Worm (Caenorhabditis elegans): ENCODE results near the gene ZK546.4.
"Not testable (repeated sequence)": the region's sequence is repeated elsewhere in the genome, so short reads cannot be mapped to it uniquely, and the experiment has no call there.

ZK546.4 gene

ce11 chrII:4925198-4925764 lies 12.6 kb upstream of the ZK546.4 start, which contains the start of gene aagr-2:
Gene aagr-2, minus strand, starts transcription at chrII:4925248.
- TF ChIP-seq elt-2 (tag; optimal IDR thresholded peaks at IDR 0.05) (peak; percentile 99), T23F11.4 (GFP tag; optimal IDR thresholded peaks at IDR 0.05) (no peak)

- TF ChIP-seq pag-3 (tag; optimal IDR thresholded peaks at IDR 0.05; ENCODE audit: borderline replicate concordance) (no peak), eyg-1 (tag; optimal IDR thresholded peaks at IDR 0.05) (no peak), ceh-24 (tag; optimal IDR thresholded peaks at IDR 0.05) (no peak), ztf-16 (tag; optimal IDR thresholded peaks at IDR 0.05) (no peak), che-1 (tag; optimal IDR thresholded peaks at IDR 0.05) (no peak), fkh-6 (tag; optimal IDR thresholded peaks at IDR 0.05) (no peak), F13H6.1 (tag; optimal IDR thresholded peaks at IDR 0.05) (no peak), unc-42 (tag; optimal IDR thresholded peaks at IDR 0.05) (no peak), ceh-19 (GFP tag; optimal IDR thresholded peaks at IDR 0.05) (no peak), pros-1 (tag; optimal IDR thresholded peaks at IDR 0.05) (no peak), Y22D7AL.16 (tag; optimal IDR thresholded peaks at IDR 0.05) (no peak), syd-9 (tag; optimal IDR thresholded peaks at IDR 0.05) (no peak), nhr-232 (tag; optimal IDR thresholded peaks at IDR 0.05) (no peak), pax-1 (tag; optimal IDR thresholded peaks at IDR 0.05) (no peak), fkh-10 (GFP tag; optimal IDR thresholded peaks at IDR 0.05) (no peak)
Measured at ce11 chrII:4931286-4931685, 6.6 kb upstream of the ZK546.4 start.

- not testable (repeated sequence) for TF ChIP-seq dmd-4 (tag; optimal IDR thresholded peaks at IDR 0.05; ENCODE audit: borderline replicate concordance); gmeb-2 (tag; optimal IDR thresholded peaks at IDR 0.05); Y22D7AL.16 (tag; optimal IDR thresholded peaks at IDR 0.05)
Measured at ce11 chrII:4932727-4933126, 5.1 kb upstream of the ZK546.4 start, which contains the start of gene msp-152. Gene msp-152, plus strand, starts transcription at chrII:4933027.

ce11 chrII:4934954-4935353 lies 2.9 kb upstream of the ZK546.4 start, which contains the start of gene gst-30:
Gene gst-30, minus strand, starts transcription at chrII:4935054.
- TF ChIP-seq nfya-1 (tag; optimal IDR thresholded peaks at IDR 0.05) (no peak), ceh-24 (tag; optimal IDR thresholded peaks at IDR 0.05) (no peak), pqm-1 (tag; optimal IDR thresholded peaks at IDR 0.05) (no peak), ceh-18 (tag; optimal IDR thresholded peaks at IDR 0.05) (no peak), tbx-2 (tag; optimal IDR thresholded peaks at IDR 0.05) (no peak), unc-55 (GFP tag; optimal IDR thresholded peaks at IDR 0.05) (no peak)

ce11 chrII:4935518-4935917 lies 2.3 kb upstream of the ZK546.4 start, which contains the start of gene ZK546.5:
Gene ZK546.5, plus strand, starts transcription at chrII:4935818.
- no peak for TF ChIP-seq hlh-15 (tag; optimal IDR thresholded peaks at IDR 0.05)
- no peak for TF ChIP-seq dmd-4 (tag; optimal IDR thresholded peaks at IDR 0.05; ENCODE audit: borderline replicate concordance)
- peak; percentile 60 for TF ChIP-seq unc-42 (tag; optimal IDR thresholded peaks at IDR 0.05)
- peak; percentile 25 for TF ChIP-seq ceh-48 (tag; optimal IDR thresholded peaks at IDR 0.05)

ce11 chrII:4941050-4941449 lies 3.2 kb downstream of the ZK546.4 start, which contains the start of gene cblc-1:
Gene cblc-1, minus strand, starts transcription at chrII:4941150.
- TF ChIP-seq C38D4.7 (GFP tag; optimal IDR thresholded peaks at IDR 0.05) (no peak), elt-2 (tag; optimal IDR thresholded peaks at IDR 0.05) (no peak), ceh-45 (GFP tag; IDR thresholded peaks at IDR 0.05) (no peak), odd-2 (tag; optimal IDR thresholded peaks at IDR 0.05) (no peak), ceh-22 (tag; optimal IDR thresholded peaks at IDR 0.05) (no peak), fax-1 (tag; optimal IDR thresholded peaks at IDR 0.05) (no peak), lin-11 (tag; optimal IDR thresholded peaks at IDR 0.05) (no peak), ztf-16 (tag; optimal IDR thresholded peaks at IDR 0.05) (no peak), pha-2 (tag; optimal IDR thresholded peaks at IDR 0.05) (no peak), ceh-6 (GFP tag; optimal IDR thresholded peaks at IDR 0.05) (no peak), Y22D7AL.16 (tag; optimal IDR thresholded peaks at IDR 0.05) (no peak), sdc-2 (tag; optimal IDR thresholded peaks at IDR 0.05) (no peak)
